Worm (Caenorhabditis elegans) whole organism, L1 larva: ENCODE results near the gene aly-1.

Experiments used
- F16B12.6 ChIP-seq: fragments of 150-350 bp; optimal IDR thresholded peaks from 2 replicates; lab custom pipeline; 2014; ENCODE audit warnings: missing biosample characterization, missing genetic modification characterization
- Y116A8C.19 ChIP-seq: sonication (generic microtip); optimal IDR thresholded peaks from 2 replicates; lab custom pipeline; 2016; ENCODE audit warnings: missing compliant biosample characterization, missing genetic modification characterization, borderline replicate concordance
- ama-1 ChIP-seq: fragments of 150-350 bp; optimal IDR thresholded peaks from 2 replicates; lab custom pipeline; 2014
- blmp-1 ChIP-seq: fragments of 150-350 bp; optimal IDR thresholded peaks from 2 replicates; lab custom pipeline; 2014; ENCODE audit warnings: missing biosample characterization, missing genetic modification characterization
- ceh-63 ChIP-seq: fragments of 200-800 bp; sonication (Bioruptor generic); optimal IDR thresholded peaks from 2 replicates; lab custom pipeline; 2018; ENCODE audit warnings: mild to moderate bottlenecking, missing genetic modification characterization, missing compliant biosample characterization
- ceh-90 ChIP-seq: sonication (generic microtip); optimal IDR thresholded peaks from 2 replicates; lab custom pipeline; 2016; ENCODE audit warnings: missing genetic modification characterization, missing compliant biosample characterization
- ces-1 ChIP-seq: fragments of 150-350 bp; optimal IDR thresholded peaks from 2 replicates; lab custom pipeline; 2014; ENCODE audit warnings: missing biosample characterization, missing genetic modification reagents, missing genetic modification characterization
- dpl-1 ChIP-seq, 3 experiments: fragments of 150-350 bp in 2 of 3; sonication (generic microtip) in 1 of 3; optimal IDR thresholded peaks; 2 replicates each; lab custom pipeline; 2014 to 2017; ENCODE audit warnings: missing biosample characterization in 3 of 3, missing genetic modification characterization in 3 of 3, missing genetic modification reagents in 3 of 3
- dsc-1 ChIP-seq: sonication (generic microtip); optimal IDR thresholded peaks from 2 replicates; lab custom pipeline; 2016; ENCODE audit warnings: mild to moderate bottlenecking, missing genetic modification characterization, missing compliant biosample characterization
- efl-1 ChIP-seq, 4 experiments: fragments of 150-350 bp; optimal IDR thresholded peaks in 3 of 4; peaks in 1 of 4; 1 replicate in 1 of 4; 2 replicates in 3 of 4; lab custom pipeline; 2014; ENCODE audit warnings: missing biosample characterization in 2 of 4, missing genetic modification characterization in 2 of 4, missing genetic modification reagents in 2 of 4
- egl-27 ChIP-seq, 2 experiments: fragments of 150-350 bp in 1 of 2; sonication (generic microtip); optimal IDR thresholded peaks; 3 replicates each; lab custom pipeline; 2017 to 2018; ENCODE audit warnings: missing biosample characterization in 2 of 2, missing genetic modification characterization in 2 of 2, missing genetic modification reagents in 2 of 2
- ets-5 ChIP-seq: fragments of 200-800 bp; sonication (Bioruptor generic); IDR thresholded peaks from 2 replicates; pipeline ENCODE4 v1.3.6; 2022; ENCODE audit warnings: missing genetic modification characterization, missing compliant biosample characterization
- fkh-10 ChIP-seq: sonication (generic microtip); optimal IDR thresholded peaks from 2 replicates; lab custom pipeline; 2017; ENCODE audit warnings: missing biosample characterization, missing genetic modification reagents, missing genetic modification characterization
- fos-1 ChIP-seq: fragments of 150-350 bp; optimal IDR thresholded peaks from 2 replicates; lab custom pipeline; 2014; ENCODE audit warnings: missing biosample characterization, missing genetic modification characterization
- hlh-17 ChIP-seq: fragments of 200-800 bp; sonication (Bioruptor generic); optimal IDR thresholded peaks from 2 replicates; lab custom pipeline; 2018; ENCODE audit warnings: missing genetic modification characterization, mild to moderate bottlenecking, missing compliant biosample characterization, moderate library complexity, borderline replicate concordance
- hpl-2 ChIP-seq: fragments of 150-350 bp; optimal IDR thresholded peaks from 2 replicates; lab custom pipeline; 2014; ENCODE audit warnings: missing biosample characterization, missing genetic modification reagents, missing genetic modification characterization
- lin-13 ChIP-seq: fragments of 150-350 bp; optimal IDR thresholded peaks from 2 replicates; lab custom pipeline; 2014; ENCODE audit warnings: missing biosample characterization, missing genetic modification reagents, missing genetic modification characterization
- lin-14 ChIP-seq: fragments of 200-800 bp; sonication (Bioruptor generic); optimal IDR thresholded peaks from 2 replicates; lab custom pipeline; 2018; ENCODE audit warnings: mild to moderate bottlenecking, missing genetic modification characterization, moderate library complexity, missing compliant biosample characterization
- lin-35 ChIP-seq, 2 experiments: fragments of 150-350 bp; optimal IDR thresholded peaks; 2 replicates each; lab custom pipeline; 2014; ENCODE audit warnings: missing biosample characterization in 2 of 2, missing genetic modification characterization in 2 of 2, missing genetic modification reagents in 2 of 2
- lir-3 ChIP-seq: sonication (generic microtip); optimal IDR thresholded peaks from 2 replicates; lab custom pipeline; 2016; ENCODE audit warnings: mild to moderate bottlenecking, missing genetic modification characterization, moderate library complexity, missing compliant biosample characterization; ENCODE audit not compliant: poor library complexity
- lsy-2 ChIP-seq, 2 experiments: fragments of 150-350 bp; optimal IDR thresholded peaks; 2 replicates each; lab custom pipeline; 2014; ENCODE audit warnings: missing biosample characterization in 2 of 2, missing genetic modification characterization in 2 of 2
- mab-9 ChIP-seq: fragments of 200-800 bp; sonication (Bioruptor generic); IDR thresholded peaks from 2 replicates; pipeline ENCODE4 v1.3.6; 2022; ENCODE audit warnings: missing genetic modification reagents, missing genetic modification characterization, missing compliant biosample characterization
- nhr-19 ChIP-seq: fragments of 200-800 bp; sonication (Bioruptor generic); conservative IDR thresholded peaks from 2 replicates; pipeline ENCODE4 v1.3.6; 2022; ENCODE audit warnings: missing genetic modification characterization, missing compliant biosample characterization
- nhr-20 ChIP-seq: sonication (generic microtip); optimal IDR thresholded peaks from 2 replicates; lab custom pipeline; 2016; ENCODE audit warnings: mild to moderate bottlenecking, missing genetic modification characterization, missing compliant biosample characterization
- nhr-71 ChIP-seq: sonication (generic microtip); optimal IDR thresholded peaks from 2 replicates; lab custom pipeline; 2016; ENCODE audit warnings: mild to moderate bottlenecking, missing genetic modification characterization, moderate library complexity, missing compliant biosample characterization
- nhr-77 ChIP-seq: fragments of 150-350 bp; optimal IDR thresholded peaks from 2 replicates; lab custom pipeline; 2014; ENCODE audit warnings: missing biosample characterization, missing genetic modification characterization
- nhr-84 ChIP-seq: sonication (generic microtip); optimal IDR thresholded peaks from 2 replicates; lab custom pipeline; 2017; ENCODE audit warnings: missing biosample characterization, missing genetic modification characterization
- rnt-1 ChIP-seq: sonication (generic microtip); optimal IDR thresholded peaks from 2 replicates; lab custom pipeline; 2016; ENCODE audit warnings: mild to moderate bottlenecking, missing genetic modification characterization, moderate library complexity, missing compliant biosample characterization
- skn-1 ChIP-seq: fragments of 150-350 bp; optimal IDR thresholded peaks from 2 replicates; lab custom pipeline; 2014; ENCODE audit warnings: missing biosample characterization, missing genetic modification characterization
- snu-23 ChIP-seq: sonication (generic microtip); optimal IDR thresholded peaks from 2 replicates; lab custom pipeline; 2016; ENCODE audit warnings: missing genetic modification characterization, missing compliant biosample characterization
- sup-37 ChIP-seq: fragments of 200-800 bp; sonication (Bioruptor generic); optimal IDR thresholded peaks from 2 replicates; lab custom pipeline; 2018; ENCODE audit warnings: mild to moderate bottlenecking, missing genetic modification characterization, missing compliant biosample characterization
- tbx-2 ChIP-seq: sonication (generic microtip); optimal IDR thresholded peaks from 2 replicates; lab custom pipeline; 2016; ENCODE audit warnings: missing genetic modification characterization, missing compliant biosample characterization
- unc-130 ChIP-seq: fragments of 150-350 bp; optimal IDR thresholded peaks from 2 replicates; lab custom pipeline; 2017; ENCODE audit warnings: missing biosample characterization, missing genetic modification characterization, inconsistent platforms
- unc-62 ChIP-seq: fragments of 150-350 bp; optimal IDR thresholded peaks from 2 replicates; lab custom pipeline; 2014; ENCODE audit warnings: missing biosample characterization, missing genetic modification reagents, missing genetic modification characterization
- xbp-1 ChIP-seq: sonication (generic microtip); optimal IDR thresholded peaks from 2 replicates; lab custom pipeline; 2016; ENCODE audit warnings: missing genetic modification characterization, missing compliant biosample characterization
- zag-1 ChIP-seq: fragments of 150-350 bp; optimal IDR thresholded peaks from 2 replicates; lab custom pipeline; 2014; ENCODE audit warnings: missing biosample characterization, missing genetic modification characterization
- zip-4 ChIP-seq: fragments of 200-800 bp; sonication (Bioruptor generic); optimal IDR thresholded peaks from 2 replicates; lab custom pipeline; 2018; ENCODE audit warnings: mild to moderate bottlenecking, missing genetic modification characterization, moderate library complexity, missing compliant biosample characterization

Gene aly-1

DNA sequence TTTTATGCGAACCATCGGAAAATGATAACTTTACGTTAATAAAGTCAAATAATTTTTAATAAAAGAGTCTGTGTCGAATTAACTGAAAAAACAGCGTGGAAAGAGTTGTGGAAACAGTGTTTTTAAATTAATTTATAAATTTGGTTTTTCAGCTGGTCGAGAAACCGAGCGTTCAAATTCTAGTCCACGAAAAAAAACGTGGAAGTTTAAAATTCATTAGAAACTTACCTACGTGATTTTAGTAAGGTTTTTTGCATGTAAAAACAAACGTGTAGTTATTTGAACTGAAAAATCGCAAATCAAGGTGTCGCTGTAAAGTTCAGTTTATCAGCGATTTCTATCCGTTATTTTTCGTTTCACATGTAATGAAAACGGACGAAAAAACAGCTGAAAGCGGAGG lies 30.3 kb upstream of the aly-1 start, which contains the start of gene mans-4:
mans-4 (minus strand) TSS at position 101 of the 400 bp plus-strand sequence.
- no peak for TF ChIP-seq efl-1 (optimal IDR thresholded peaks at IDR 0.05; lab: Kevin White, UChicago)
- peak; percentile 3 to 88 for TF ChIP-seq efl-1 (GFP tag; optimal IDR thresholded peaks at IDR 0.05 in 1 of 2; lab: Kevin White, UChicago)
- TF ChIP-seq dpl-1 (GFP tag; optimal IDR thresholded peaks at IDR 0.05; lab: Kevin White, UChicago), result peak in 1 of 3 experiments; percentile 14
- no peak for TF ChIP-seq nhr-77
- no peak for TF ChIP-seq ets-5

DNA sequence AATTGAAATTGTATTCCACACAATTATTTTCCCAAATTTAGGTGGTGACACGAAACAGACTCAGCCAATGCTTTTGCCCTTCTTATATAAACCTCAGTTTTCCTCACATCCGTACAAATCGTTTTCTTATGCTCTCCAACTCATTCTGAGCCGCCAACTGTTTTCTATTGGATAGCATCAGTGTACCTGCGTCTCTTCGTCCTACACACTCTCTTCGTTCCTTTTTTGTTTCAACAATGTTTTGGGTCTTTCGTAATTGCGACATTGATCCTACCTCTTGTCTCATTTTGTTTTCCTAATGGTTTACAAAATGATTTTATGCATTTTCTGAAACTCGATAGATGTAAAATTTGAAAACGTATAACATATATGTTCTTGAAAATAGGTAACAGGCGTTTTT lies 29.4 kb upstream of the aly-1 start:
- TF ChIP-seq nhr-71 (tag; lab: Kevin White, UChicago) (peak; percentile 57), ceh-63 (GFP tag; lab: Kevin White, UChicago) (no peak), F16B12.6 (tag; lab: Kevin White, UChicago) (no peak), xbp-1 (tag; lab: Kevin White, UChicago) (no peak), dsc-1 (tag; lab: Kevin White, UChicago) (peak; percentile 12), nhr-19 (GFP tag; lab: Robert Waterston, UW) (peak; percentile 18; the same call in 1 of the 2 replicates), unc-130 (tag; lab: Kevin White, UChicago) (peak; percentile 19), lin-14 (GFP tag; lab: Kevin White, UChicago) (peak; percentile 24), rnt-1 (tag; lab: Kevin White, UChicago) (peak; percentile 78), efl-1 (optimal IDR thresholded peaks at IDR 0.05; lab: Kevin White, UChicago) (peak in 1 of 2 experiments; percentile 9), efl-1 (GFP tag; optimal IDR thresholded peaks at IDR 0.05 in 1 of 2; lab: Kevin White, UChicago) (no peak), snu-23 (GFP tag; lab: Kevin White, UChicago) (peak; percentile 20)

DNA sequence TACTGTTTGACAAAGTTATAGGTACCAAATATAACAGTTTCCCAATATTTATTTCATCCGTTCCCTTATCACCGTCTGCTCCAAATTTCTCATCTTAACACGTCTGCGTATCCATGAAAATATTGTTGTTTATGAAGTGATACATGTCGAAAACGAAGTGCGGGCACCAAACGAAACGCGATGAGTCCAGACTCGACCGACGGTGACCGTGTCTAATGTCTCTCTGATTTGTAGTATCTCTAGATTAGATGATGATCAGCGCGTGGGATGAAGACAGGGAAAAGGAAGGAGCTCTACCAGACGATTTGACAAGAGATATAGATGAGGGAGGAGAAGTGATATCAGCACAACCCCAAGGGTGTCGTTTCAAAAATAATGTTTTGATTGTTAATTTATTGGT lies 28.5 kb upstream of the aly-1 start:
- TF ChIP-seq nhr-84 (tag; lab: Kevin White, UChicago) (no peak), blmp-1 (tag; lab: Kevin White, UChicago) (no peak), tbx-2 (tag; lab: Kevin White, UChicago) (no peak), lir-3 (tag; lab: Kevin White, UChicago) (no peak), lin-14 (GFP tag; lab: Kevin White, UChicago) (peak; percentile 78), nhr-19 (GFP tag; lab: Robert Waterston, UW) (peak; percentile 25; the same call in 1 of the 2 replicates), lin-13 (GFP tag; lab: Kevin White, UChicago) (no peak), lin-35 (GFP tag; optimal IDR thresholded peaks at IDR 0.05; lab: Kevin White, UChicago) (peak in 1 of 2 experiments; percentile 3), unc-62 (GFP tag; lab: Kevin White, UChicago) (no peak), fkh-10 (GFP tag; lab: Kevin White, UChicago) (no peak), ces-1 (GFP tag; lab: Kevin White, UChicago) (no peak), skn-1 (tag; lab: Kevin White, UChicago) (no peak), rnt-1 (tag; lab: Kevin White, UChicago) (peak; percentile 72), zip-4 (GFP tag; lab: Kevin White, UChicago) (no peak), hpl-2 (GFP tag; lab: Kevin White, UChicago) (no peak), efl-1 (optimal IDR thresholded peaks at IDR 0.05; lab: Kevin White, UChicago) (peak in 1 of 2 experiments; percentile 15), efl-1 (GFP tag; optimal IDR thresholded peaks at IDR 0.05 in 1 of 2; lab: Kevin White, UChicago) (peak in 1 of 2 experiments; percentile 45), xbp-1 (tag; lab: Kevin White, UChicago) (no peak), Y116A8C.19 (tag; lab: Kevin White, UChicago) (no peak), lsy-2 (tag; optimal IDR thresholded peaks at IDR 0.05; lab: Kevin White, UChicago) (peak in 1 of 2 experiments; percentile 31), nhr-77 (no peak), mab-9 (GFP tag; lab: Robert Waterston, UW) (no peak), nhr-20 (tag; lab: Kevin White, UChicago) (peak; percentile 11), nhr-71 (tag; lab: Kevin White, UChicago) (peak; percentile 70), unc-130 (tag; lab: Kevin White, UChicago) (peak; percentile 73), hlh-17 (GFP tag; lab: Kevin White, UChicago) (no peak), ceh-90 (tag; lab: Kevin White, UChicago) (no peak), sup-37 (no peak), fos-1 (no peak), zag-1 (tag; lab: Kevin White, UChicago) (no peak), egl-27 (tag; optimal IDR thresholded peaks at IDR 0.05; lab: Kevin White, UChicago) (no peak), snu-23 (GFP tag; lab: Kevin White, UChicago) (peak; percentile 44), ama-1 (lab: Kevin White, UChicago) (no peak)
- TF ChIP-seq, all 84 proteins: peak for 10
